Worm (Caenorhabditis elegans) whole organism, L3 larva: ENCODE data around the gene Y116A8C.3.

ENCODE experiments used
- ama-1 ChIP-seq: fragments of 150-350 bp; optimal IDR thresholded peaks from 2 replicates; lab custom pipeline; 2018
- ceh-9 ChIP-seq: sonication (generic microtip); optimal IDR thresholded peaks from 2 replicates; lab custom pipeline; 2018; ENCODE audit warnings: missing biosample characterization, missing genetic modification characterization
- egl-27 ChIP-seq: sonication (generic microtip); optimal IDR thresholded peaks from 4 replicates; lab custom pipeline; 2017; ENCODE audit warnings: missing biosample characterization, missing genetic modification reagents, missing genetic modification characterization
- elt-1 ChIP-seq: fragments of 150-350 bp; optimal IDR thresholded peaks from 2 replicates; lab custom pipeline; 2014; ENCODE audit warnings: missing biosample characterization, missing genetic modification characterization
- elt-3 ChIP-seq, 3 experiments: fragments of 150-350 bp in 1 of 3; sonication (generic microtip) in 2 of 3; optimal IDR thresholded peaks; 2 replicates in 2 of 3; 4 replicates in 1 of 3; lab custom pipeline; 2014 to 2017; ENCODE audit warnings: missing biosample characterization in 3 of 3, missing genetic modification characterization in 3 of 3
- fos-1 ChIP-seq: fragments of 150-350 bp; optimal IDR thresholded peaks from 2 replicates; lab custom pipeline; 2014; ENCODE audit warnings: missing biosample characterization, missing genetic modification characterization
- lin-39 ChIP-seq: fragments of 150-350 bp; optimal IDR thresholded peaks from 2 replicates; lab custom pipeline; 2018; ENCODE audit warnings: missing biosample characterization, missing genetic modification reagents, missing genetic modification characterization
- lsy-12 ChIP-seq: sonication (generic microtip); optimal IDR thresholded peaks from 2 replicates; lab custom pipeline; 2016; ENCODE audit warnings: mild to moderate bottlenecking, missing genetic modification characterization, missing compliant biosample characterization
- mml-1 ChIP-seq: fragments of 150-350 bp; sonication (generic microtip); optimal IDR thresholded peaks from 3 replicates; lab custom pipeline; 2014; ENCODE audit warnings: missing biosample characterization, missing genetic modification characterization
- nhr-25 ChIP-seq: sonication (generic microtip); optimal IDR thresholded peaks from 2 replicates; lab custom pipeline; 2017; ENCODE audit warnings: missing biosample characterization, missing genetic modification characterization
- pqm-1 ChIP-seq: fragments of 150-350 bp; optimal IDR thresholded peaks from 2 replicates; lab custom pipeline; 2017; ENCODE audit warnings: missing biosample characterization, missing genetic modification characterization, inconsistent platforms
- zag-1 ChIP-seq: fragments of 150-350 bp; optimal IDR thresholded peaks from 2 replicates; lab custom pipeline; 2014; ENCODE audit warnings: missing biosample characterization, missing genetic modification characterization

DNA sequence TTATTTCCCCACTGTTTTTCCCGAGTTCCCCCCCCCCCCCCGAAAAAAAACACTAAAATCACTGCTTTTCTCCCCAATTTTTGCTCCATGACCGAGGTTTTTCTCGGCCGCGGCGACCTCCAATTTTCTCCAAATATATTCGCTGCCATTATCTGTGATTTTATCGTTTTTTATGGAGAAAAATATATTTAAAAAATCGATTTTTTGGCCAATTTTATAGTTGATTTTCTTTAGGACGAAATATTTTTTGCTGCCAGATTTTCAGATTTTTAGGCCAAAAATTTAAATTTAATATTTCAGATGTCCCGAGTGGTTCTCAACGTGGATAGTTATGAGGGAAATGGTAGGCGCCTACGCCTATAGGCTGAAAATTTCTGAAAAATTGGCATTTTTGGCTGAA is 33.9 kb downstream of the Y116A8C.3 start, which contains the start of gene rad-54.B:
- TF ChIP-seq ceh-9 (tag; lab: Kevin White, UChicago) (no peak), elt-1 (no peak), egl-27 (tag; lab: Kevin White, UChicago) (no peak), ama-1 (no peak), pqm-1 (tag; lab: Kevin White, UChicago) (no peak), lin-39 (tag; lab: Kevin White, UChicago) (no peak), elt-3 (tag; optimal IDR thresholded peaks at IDR 0.05; lab: Kevin White, UChicago) (no peak), fos-1 (no peak), nhr-25 (no peak), zag-1 (tag; lab: Kevin White, UChicago) (no peak), lsy-12 (tag; lab: Kevin White, UChicago) (no peak), mml-1 (tag; lab: Kevin White, UChicago) (no peak)
